Fruit fly (Drosophila melanogaster) whole organism, wandering third instar larva: ENCODE data around the gene CG5623.

ENCODE experiments used
- Dfd ChIP-seq: fragments of >200 bp; optimal IDR thresholded peaks from 2 replicates; lab custom pipeline; 2017; ENCODE audit warnings: missing biosample characterization, missing genetic modification characterization
- dsf ChIP-seq: sonication (Bioruptor generic); optimal IDR thresholded peaks from 2 replicates; lab custom pipeline; 2016; ENCODE audit warnings: missing biosample characterization, missing genetic modification characterization, borderline replicate concordance
- jim ChIP-seq: fragments of 175-275, 200-325 bp; sonication (Bioruptor generic); optimal IDR thresholded peaks from 2 replicates; lab custom pipeline; 2016; ENCODE audit warnings: missing biosample characterization, mild to moderate bottlenecking, missing genetic modification characterization
- lola ChIP-seq: fragments of >200 bp; optimal IDR thresholded peaks from 2 replicates; lab custom pipeline; 2017; ENCODE audit warnings: missing biosample characterization, missing genetic modification characterization
- usp ChIP-seq: fragments of >200 bp; optimal IDR thresholded peaks from 2 replicates; lab custom pipeline; 2017; ENCODE audit warnings: missing biosample characterization, missing genetic modification characterization

DNA sequence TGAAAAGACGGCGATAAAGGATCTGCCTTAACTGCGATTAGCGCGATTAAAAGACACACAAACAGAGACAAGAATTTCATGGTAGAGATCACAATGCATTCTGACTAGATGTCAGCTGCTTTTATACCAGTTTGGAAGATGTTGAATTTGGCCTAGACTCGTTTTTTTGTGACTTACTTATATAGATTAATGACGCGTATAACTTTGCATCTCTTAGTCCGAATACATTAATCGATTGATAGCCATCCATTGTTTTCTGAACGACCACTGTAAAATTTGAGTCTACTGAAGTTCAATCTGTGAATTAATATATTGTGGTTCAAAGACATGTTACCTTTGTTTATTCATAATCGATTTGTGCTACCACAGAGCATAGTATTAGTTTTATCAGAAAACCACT, 8.0 kb upstream of the CG5623 start, which contains the start of gene CG45207:
- TF ChIP-seq usp (GFP tag; lab: Kevin White, UChicago) (no peak), Dfd (no peak), lola (GFP tag; lab: Kevin White, UChicago) (no peak), jim (GFP tag; lab: Kevin White, UChicago) (no peak), dsf (GFP tag; lab: Kevin White, UChicago) (no peak)
